Fruit fly (Drosophila melanogaster): ENCODE measurements around the gene CG17186.

Gene CG17186

dm6 chr3R:19847591-19848256 is 29.6 kb downstream of the CG17186 start (continued):
- TF ChIP-seq tap (tag; optimal IDR thresholded peaks at IDR 0.05) (no peak), CG10543 (GFP tag; optimal IDR thresholded peaks at IDR 0.05) (no peak), Antp (GFP tag; optimal IDR thresholded peaks at IDR 0.05) (no peak), CG17385 (GFP tag; optimal IDR thresholded peaks at IDR 0.05) (peak; percentile 61), Rx (GFP tag; IDR thresholded peaks at IDR 0.05) (no peak), CG12155 (GFP tag; optimal IDR thresholded peaks at IDR 0.05) (no peak), ham (GFP tag; IDR thresholded peaks at IDR 0.05) (no peak), CG9876 (GFP tag; optimal IDR thresholded peaks at IDR 0.05) (no peak), sob (GFP tag; IDR thresholded peaks at IDR 0.05) (peak; percentile 44; the same call in 1 of the 2 replicates), CG11247 (GFP tag; IDR thresholded peaks at IDR 0.05) (peak; percentile 22; the same call in 1 of the 2 replicates), Elba2 (GFP tag; optimal IDR thresholded peaks at IDR 0.05) (no peak), CG2120 (GFP tag; optimal IDR thresholded peaks at IDR 0.05) (no peak), CG10431 (GFP tag; optimal IDR thresholded peaks at IDR 0.05) (peak; percentile 42)

- no peak for TF ChIP-seq ham (GFP tag; IDR thresholded peaks at IDR 0.05)
- TF ChIP-seq p53 (GFP tag; optimal IDR thresholded peaks at IDR 0.05) = no peak
- peak; percentile 90 for TF ChIP-seq sens (GFP tag)
- peak; percentile 6 for TF ChIP-seq gsb-n (tag; optimal IDR thresholded peaks at IDR 0.05)
- peak; percentile 54 for TF ChIP-seq Dad (GFP tag; optimal IDR thresholded peaks at IDR 0.05)
- TF ChIP-seq Antp (GFP tag; optimal IDR thresholded peaks at IDR 0.05) = peak; percentile 66
- peak; percentile 66 for TF ChIP-seq esg (GFP tag; conservative IDR thresholded peaks at IDR 0.05)
- peak; percentile 79 for TF ChIP-seq NFAT (GFP tag; IDR thresholded peaks at IDR 0.05)
- no peak for TF ChIP-seq salm (tag; optimal IDR thresholded peaks at IDR 0.05)
- peak; percentile 54 for TF ChIP-seq ttk (GFP tag; IDR thresholded peaks at IDR 0.05)
- TF ChIP-seq CG10462 (GFP tag; optimal IDR thresholded peaks at IDR 0.05) = peak; percentile 5
- no peak for TF ChIP-seq CG18262 (tag; optimal IDR thresholded peaks at IDR 0.05)
- peak; percentile 6 for TF ChIP-seq disco-r (GFP tag; optimal IDR thresholded peaks at IDR 0.05)
- TF ChIP-seq danr (GFP tag; IDR thresholded peaks at IDR 0.05) = no peak
- peak; percentile 55 for TF ChIP-seq CG17359 (tag; optimal IDR thresholded peaks at IDR 0.05)
- peak; percentile 25 for TF ChIP-seq CG1603 (tag; optimal IDR thresholded peaks at IDR 0.05)
- no peak for TF ChIP-seq CG4360 (GFP tag; IDR thresholded peaks at IDR 0.05)
- TF ChIP-seq CG14050 (GFP tag; IDR thresholded peaks at IDR 0.05) = 0 out of 3 replicates have a peak, but pooled peaks have one; percentile 19
- no peak for TF ChIP-seq aop (GFP tag; IDR thresholded peaks at IDR 0.05)
- TF ChIP-seq nmo (GFP tag; optimal IDR thresholded peaks at IDR 0.05) = peak; percentile 75
- no peak for TF ChIP-seq chinmo (GFP tag; IDR thresholded peaks at IDR 0.05; ENCODE audit: partially characterized antibody)
- TF ChIP-seq CG3281 (GFP tag; optimal IDR thresholded peaks at IDR 0.05) = peak; percentile 43
- peak; percentile 48; the same call in 1 of the 3 replicates for TF ChIP-seq zen2 (GFP tag; IDR thresholded peaks at IDR 0.05; ENCODE audit: partially characterized antibody)
- no peak for TF ChIP-seq gt (GFP tag; IDR thresholded peaks at IDR 0.05)
- peak; percentile 71 for TF ChIP-seq CG3847 (GFP tag; IDR thresholded peaks at IDR 0.05)
- TF ChIP-seq otp (GFP tag; IDR thresholded peaks at IDR 0.05) = 0 out of 3 replicates have a peak, but pooled peaks have one; percentile 49
- peak; percentile 87 for TF ChIP-seq CG3995 (GFP tag; optimal IDR thresholded peaks at IDR 0.05)
- no peak for TF ChIP-seq eyg (GFP tag; optimal IDR thresholded peaks at IDR 0.05)
- no peak for TF ChIP-seq scrt (GFP tag; optimal IDR thresholded peaks at IDR 0.05)
- peak; percentile 43 for TF ChIP-seq CG8924 (tag; optimal IDR thresholded peaks at IDR 0.05)
- TF ChIP-seq HLHmδ (GFP tag; optimal IDR thresholded peaks at IDR 0.05) = no peak
- TF ChIP-seq tgo (GFP tag; IDR thresholded peaks at IDR 0.05) = peak; percentile 53; the same call in 2 of the 3 replicates
- no peak for TF ChIP-seq CG12236 (GFP tag; optimal IDR thresholded peaks at IDR 0.05)
- no peak for TF ChIP-seq Jarid2 (GFP tag; optimal IDR thresholded peaks at IDR 0.05)
- TF ChIP-seq CG13287 (GFP tag; IDR thresholded peaks at IDR 0.05; ENCODE audit: partially characterized antibody) = peak; percentile 78; the same call in 1 of the 2 replicates
- no peak for TF ChIP-seq NC2α (GFP tag; optimal IDR thresholded peaks at IDR 0.05)
- TF ChIP-seq Mes4 (GFP tag; optimal IDR thresholded peaks at IDR 0.05) = peak; percentile 37
Observed at dm6 chr3R:19846870-19847590, 30.3 kb downstream of the CG17186 start, which contains the start of gene MICU3. MICU3 (plus strand) TSS chr3R:19847311.

Measured in whole organism, embryonic.